Worm (Caenorhabditis elegans): Measurements from ENCODE around the gene Y53G8AL.3.

- no peak for TF ChIP-seq elt-2 (tag; optimal IDR thresholded peaks at IDR 0.05)
- no peak for TF ChIP-seq nfya-1 (tag; optimal IDR thresholded peaks at IDR 0.05)
- no peak for TF ChIP-seq nhr-11 (tag; optimal IDR thresholded peaks at IDR 0.05)
- no peak for TF ChIP-seq ceh-9 (tag; optimal IDR thresholded peaks at IDR 0.05)
- TF ChIP-seq ceh-22 (tag; optimal IDR thresholded peaks at IDR 0.05) = no peak
Observed at ce11 chrIII:3241361-3241760, 11.6 kb downstream of the Y53G8AL.3 start.

Measured in whole organism, late embryonic.